In the genomic region with DNA sequence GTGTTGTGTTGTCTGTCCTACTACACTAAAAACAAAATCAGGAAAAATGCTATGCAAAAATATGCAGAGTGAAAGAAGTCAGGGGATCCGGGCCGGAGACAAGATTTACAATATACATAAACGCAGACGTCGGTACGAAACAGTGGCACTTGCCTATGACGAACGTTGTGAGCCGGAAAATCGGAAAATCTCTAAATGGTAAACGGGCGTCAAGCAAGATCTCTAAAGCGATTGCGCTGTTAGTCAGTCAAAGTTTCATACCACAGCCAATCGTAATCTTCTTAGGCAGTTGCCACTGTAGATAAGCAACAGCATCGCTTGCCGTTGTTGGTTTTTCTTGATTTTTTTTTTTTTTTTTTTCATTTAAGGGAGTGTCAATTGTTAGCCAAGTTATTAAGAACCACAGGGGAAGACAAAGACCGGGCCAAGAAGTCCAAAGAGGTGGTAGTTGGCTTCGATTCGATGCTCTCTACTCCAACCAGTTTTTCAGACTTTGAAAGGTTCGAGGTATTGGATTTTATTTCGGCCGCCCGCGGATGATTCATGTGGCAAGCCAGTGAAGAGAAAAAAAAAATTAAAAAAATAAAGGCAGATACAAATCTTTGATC, we compare ENCODE assay signal across 1 fruit fly cellular context.
TF ChIP-seq lines count a peak whose summit lies in the region.

No protein-coding gene starts in this region.

TF ChIP-seq in whole organism, embryonic, 481 proteins besides CTCF, POLR2A, EP300 and RAD21 (continued from another document and continues in another):
- no peak for TF ChIP-seq CG7745 (tag; optimal IDR thresholded peaks at IDR 0.05; lab: Kevin White, UChicago)
- peak; percentile 74 for TF ChIP-seq chn (GFP tag; optimal IDR thresholded peaks at IDR 0.05; lab: Kevin White, UChicago)
- TF ChIP-seq CG13624 (GFP tag; optimal IDR thresholded peaks at IDR 0.05; lab: Kevin White, UChicago) = peak; percentile 95
- TF ChIP-seq dimm (GFP tag; IDR thresholded peaks at IDR 0.05; lab: Robert Waterston, UW) = peak; percentile 73
- no peak for TF ChIP-seq YL-1 (GFP tag; optimal IDR thresholded peaks at IDR 0.05; lab: Kevin White, UChicago)
- TF ChIP-seq E2f1 (GFP tag; IDR thresholded peaks at IDR 0.05; lab: Robert Waterston, UW) = peak; percentile 92
- peak; percentile 42 for TF ChIP-seq CG3065 (GFP tag; optimal IDR thresholded peaks at IDR 0.05; lab: Kevin White, UChicago)
- TF ChIP-seq CG11398 (GFP tag; optimal IDR thresholded peaks at IDR 0.05; lab: Kevin White, UChicago) = peak; percentile 62
- peak; percentile 88 for TF ChIP-seq CG8765 (GFP tag; IDR thresholded peaks at IDR 0.05; lab: Robert Waterston, UW)
- TF ChIP-seq CG32532 (GFP tag; IDR thresholded peaks at IDR 0.05; lab: Robert Waterston, UW) = peak; percentile 95
- peak; percentile 91 for TF ChIP-seq CG9932 (GFP tag; IDR thresholded peaks at IDR 0.05; lab: Robert Waterston, UW)
- TF ChIP-seq zf30C (GFP tag; optimal IDR thresholded peaks at IDR 0.05; lab: Kevin White, UChicago) = no peak
- TF ChIP-seq hb (GFP tag; IDR thresholded peaks at IDR 0.05; lab: Robert Waterston, UW; ENCODE audit: partially characterized antibody) = no peak
- TF ChIP-seq luna (GFP tag; optimal IDR thresholded peaks at IDR 0.05; lab: Kevin White, UChicago) = no peak
- peak; percentile 77 for TF ChIP-seq CG10979 (tag; optimal IDR thresholded peaks at IDR 0.05; lab: Kevin White, UChicago)
- no peak for TF ChIP-seq CG42726 (GFP tag; IDR thresholded peaks at IDR 0.05; lab: Robert Waterston, UW; ENCODE audit: partially characterized antibody)
- peak; percentile 85 for TF ChIP-seq jumu (GFP tag; optimal IDR thresholded peaks at IDR 0.05; lab: Kevin White, UChicago)
- TF ChIP-seq Atf-2 (GFP tag; optimal IDR thresholded peaks at IDR 0.05; lab: Kevin White, UChicago) = peak; percentile 77
- peak; percentile 90 for TF ChIP-seq Rx (GFP tag; IDR thresholded peaks at IDR 0.05; lab: Robert Waterston, UW)
- no peak for TF ChIP-seq NC2α (GFP tag; optimal IDR thresholded peaks at IDR 0.05; lab: Kevin White, UChicago)
- peak; percentile 51 for TF ChIP-seq CG10543 (GFP tag; optimal IDR thresholded peaks at IDR 0.05; lab: Kevin White, UChicago)
- TF ChIP-seq Dref (GFP tag; IDR thresholded peaks at IDR 0.05; lab: Robert Waterston, UW) = no peak
- no peak for TF ChIP-seq Bgb (GFP tag; IDR thresholded peaks at IDR 0.05; lab: Robert Waterston, UW; ENCODE audit: partially characterized antibody)
- TF ChIP-seq CG2129 (GFP tag; IDR thresholded peaks at IDR 0.05; lab: Robert Waterston, UW; ENCODE audit: partially characterized antibody) = no peak
- peak; percentile 44 for TF ChIP-seq org-1 (GFP tag; optimal IDR thresholded peaks at IDR 0.05; lab: Kevin White, UChicago)
- TF ChIP-seq Aef1 (GFP tag; IDR thresholded peaks at IDR 0.05; lab: Robert Waterston, UW) = peak; percentile 88
- peak; percentile 83 for TF ChIP-seq CG14014 (GFP tag; IDR thresholded peaks at IDR 0.05; lab: Robert Waterston, UW)
- TF ChIP-seq CG30020 (tag; optimal IDR thresholded peaks at IDR 0.05; lab: Kevin White, UChicago) = no peak
- TF ChIP-seq CG13296 (GFP tag; optimal IDR thresholded peaks at IDR 0.05; lab: Kevin White, UChicago) = peak; percentile 72
- peak; percentile 73 for TF ChIP-seq Sox102F (GFP tag; optimal IDR thresholded peaks at IDR 0.05; lab: Kevin White, UChicago)
- TF ChIP-seq Deaf1 (tag; optimal IDR thresholded peaks at IDR 0.05; lab: Kevin White, UChicago) = no peak
- peak; percentile 71 for TF ChIP-seq Dad (GFP tag; optimal IDR thresholded peaks at IDR 0.05; lab: Kevin White, UChicago)
- TF ChIP-seq cas (GFP tag; IDR thresholded peaks at IDR 0.05; lab: Robert Waterston, UW) = peak; percentile 80
- peak; percentile 76 for TF ChIP-seq bcd (GFP tag; optimal IDR thresholded peaks at IDR 0.05; lab: Kevin White, UChicago)
- TF ChIP-seq Rfx (GFP tag; IDR thresholded peaks at IDR 0.05; lab: Robert Waterston, UW) = peak; percentile 96
- peak; percentile 76 for TF ChIP-seq lab (GFP tag; optimal IDR thresholded peaks at IDR 0.05; lab: Kevin White, UChicago)
- TF ChIP-seq HmgZ (tag; optimal IDR thresholded peaks at IDR 0.05; lab: Kevin White, UChicago) = no peak
- peak; percentile 37 for TF ChIP-seq Atf3 (GFP tag; optimal IDR thresholded peaks at IDR 0.05; lab: Kevin White, UChicago)
- TF ChIP-seq gce (GFP tag; IDR thresholded peaks at IDR 0.05; lab: Robert Waterston, UW) = peak; percentile 91
- no peak for TF ChIP-seq yki (optimal IDR thresholded peaks at IDR 0.05; lab: Kevin White, UChicago)
- peak; percentile 49; the same call in 1 of the 2 replicates for TF ChIP-seq E2f2 (GFP tag; IDR thresholded peaks at IDR 0.05; lab: Robert Waterston, UW)
- no peak for TF ChIP-seq nerfin-1 (tag; optimal IDR thresholded peaks at IDR 0.05; lab: Kevin White, UChicago)
- TF ChIP-seq dati (GFP tag; IDR thresholded peaks at IDR 0.05; lab: Robert Waterston, UW) = peak; percentile 87
- TF ChIP-seq Adf1 (GFP tag; IDR thresholded peaks at IDR 0.05; lab: Robert Waterston, UW) = no peak
- TF ChIP-seq CG5953 (GFP tag; IDR thresholded peaks at IDR 0.05; lab: Robert Waterston, UW) = peak; percentile 50; the same call in 1 of the 2 replicates
- TF ChIP-seq Jarid2 (GFP tag; optimal IDR thresholded peaks at IDR 0.05; lab: Kevin White, UChicago) = no peak
- peak; percentile 81 to 85 for TF ChIP-seq dpn (GFP tag; optimal IDR thresholded peaks at IDR 0.05; lab: Kevin White, UChicago)
- TF ChIP-seq H15 (GFP tag; IDR thresholded peaks at IDR 0.05; lab: Robert Waterston, UW) = peak; percentile 95
- TF ChIP-seq NfI (GFP tag; optimal IDR thresholded peaks at IDR 0.05; lab: Kevin White, UChicago) = peak; percentile 69
- peak; percentile 45 for TF ChIP-seq CG5180 (GFP tag; optimal IDR thresholded peaks at IDR 0.05; lab: Kevin White, UChicago)
- no peak for TF ChIP-seq gcm (GFP tag; optimal IDR thresholded peaks at IDR 0.05; lab: Kevin White, UChicago)
- TF ChIP-seq CG7928 (GFP tag; optimal IDR thresholded peaks at IDR 0.05; lab: Kevin White, UChicago) = peak; percentile 36
- TF ChIP-seq esg (GFP tag; conservative IDR thresholded peaks at IDR 0.05; lab: Robert Waterston, UW) = peak; percentile 84
- peak; percentile 74 for TF ChIP-seq tap (tag; optimal IDR thresholded peaks at IDR 0.05; lab: Kevin White, UChicago)
- peak; percentile 86 for TF ChIP-seq Taf1 (GFP tag; IDR thresholded peaks at IDR 0.05; lab: Robert Waterston, UW)
- TF ChIP-seq bigmax (GFP tag; optimal IDR thresholded peaks at IDR 0.05; lab: Kevin White, UChicago) = no peak
- TF ChIP-seq Pdp1 (GFP tag; optimal IDR thresholded peaks at IDR 0.05; lab: Kevin White, UChicago) = peak; percentile 82 to 94
- peak; percentile 64 for TF ChIP-seq NK7.1 (GFP tag; optimal IDR thresholded peaks at IDR 0.05; lab: Kevin White, UChicago)
- TF ChIP-seq cad (GFP tag; optimal IDR thresholded peaks at IDR 0.05; lab: Kevin White, UChicago) = no peak
- TF ChIP-seq chinmo (GFP tag; IDR thresholded peaks at IDR 0.05; lab: Robert Waterston, UW; ENCODE audit: partially characterized antibody) = 0 out of 4 replicates have a peak, but pooled peaks have one; percentile 14
- no peak for TF ChIP-seq mld (GFP tag; IDR thresholded peaks at IDR 0.05; lab: Robert Waterston, UW; ENCODE audit: partially characterized antibody)
- TF ChIP-seq Hr3 (GFP tag; optimal IDR thresholded peaks at IDR 0.05; lab: Kevin White, UChicago) = peak; percentile 43
- peak; percentile 80 for TF ChIP-seq Chrac-16 (GFP tag; optimal IDR thresholded peaks at IDR 0.05; lab: Kevin White, UChicago)
- TF ChIP-seq onecut (GFP tag; IDR thresholded peaks at IDR 0.05; lab: Robert Waterston, UW) = peak; percentile 81
- TF ChIP-seq da (GFP tag; optimal IDR thresholded peaks at IDR 0.05; lab: Kevin White, UChicago) = no peak
- peak; percentile 62 to 63 for TF ChIP-seq Hr51 (GFP tag; optimal IDR thresholded peaks at IDR 0.05; lab: Kevin White, UChicago)
- no peak for TF ChIP-seq br (optimal IDR thresholded peaks at IDR 0.05; lab: Kevin White, UChicago)
- TF ChIP-seq sna (GFP tag; IDR thresholded peaks at IDR 0.05; lab: Robert Waterston, UW; ENCODE audit: partially characterized antibody) = no peak
- peak; percentile 34 for TF ChIP-seq en (GFP tag; optimal IDR thresholded peaks at IDR 0.05; lab: Kevin White, UChicago)
- peak; percentile 73 for TF ChIP-seq CG10654 (GFP tag; optimal IDR thresholded peaks at IDR 0.05; lab: Kevin White, UChicago)
- 0 out of 2 replicates have a peak, but pooled peaks have one; percentile 24 for TF ChIP-seq crol (GFP tag; IDR thresholded peaks at IDR 0.05; lab: Robert Waterston, UW)
- peak; percentile 97 for TF ChIP-seq Ptx1 (GFP tag; IDR thresholded peaks at IDR 0.05; lab: Robert Waterston, UW)
- TF ChIP-seq CG2889 (GFP tag; IDR thresholded peaks at IDR 0.05; lab: Robert Waterston, UW) = peak; percentile 86
- TF ChIP-seq hth (optimal IDR thresholded peaks at IDR 0.05; lab: Kevin White, UChicago) = no peak
- peak; percentile 35 for TF ChIP-seq CG15514 (GFP tag; optimal IDR thresholded peaks at IDR 0.05; lab: Kevin White, UChicago)
- peak; percentile 75 for TF ChIP-seq sqz (GFP tag; optimal IDR thresholded peaks at IDR 0.05; lab: Kevin White, UChicago)
- TF ChIP-seq schlank (tag; optimal IDR thresholded peaks at IDR 0.05; lab: Kevin White, UChicago) = no peak
- TF ChIP-seq insv (GFP tag; optimal IDR thresholded peaks at IDR 0.05; lab: Kevin White, UChicago) = no peak
- no peak for TF ChIP-seq HLH4C (GFP tag; IDR thresholded peaks at IDR 0.05; lab: Robert Waterston, UW; ENCODE audit: partially characterized antibody)
- TF ChIP-seq CG9215 (GFP tag; IDR thresholded peaks at IDR 0.05; lab: Robert Waterston, UW) = peak; percentile 87
- TF ChIP-seq kah (GFP tag; optimal IDR thresholded peaks at IDR 0.05; lab: Kevin White, UChicago) = no peak
- peak; percentile 92 for TF ChIP-seq CG4730 (GFP tag; IDR thresholded peaks at IDR 0.05; lab: Robert Waterston, UW)
- peak; percentile 97 for TF ChIP-seq sens (GFP tag; lab: Kevin White, UChicago)
- peak; percentile 9 for TF ChIP-seq CG3838 (GFP tag; optimal IDR thresholded peaks at IDR 0.05; lab: Kevin White, UChicago)
- peak; percentile 90 for TF ChIP-seq sob (GFP tag; IDR thresholded peaks at IDR 0.05; lab: Robert Waterston, UW)
- peak; percentile 92 for TF ChIP-seq danr (GFP tag; IDR thresholded peaks at IDR 0.05; lab: Robert Waterston, UW)
- peak; percentile 36 for TF ChIP-seq Ravus (GFP tag; IDR thresholded peaks at IDR 0.05; lab: Robert Waterston, UW)
- peak; percentile 92 for TF ChIP-seq sisA (GFP tag; IDR thresholded peaks at IDR 0.05; lab: Robert Waterston, UW)
- peak; percentile 77 for TF ChIP-seq gem (tag; optimal IDR thresholded peaks at IDR 0.05; lab: Kevin White, UChicago)
- no peak for TF ChIP-seq MESR4 (GFP tag; optimal IDR thresholded peaks at IDR 0.05; lab: Kevin White, UChicago)
- peak; percentile 77 for TF ChIP-seq mirr (GFP tag; optimal IDR thresholded peaks at IDR 0.05; lab: Kevin White, UChicago)
- TF ChIP-seq Oaz (GFP tag; IDR thresholded peaks at IDR 0.05; lab: Robert Waterston, UW) = no peak; the same call in 1 of the 2 replicates
- no peak for TF ChIP-seq ash1 (GFP tag; optimal IDR thresholded peaks at IDR 0.05; lab: Kevin White, UChicago)
- TF ChIP-seq ac (GFP tag; optimal IDR thresholded peaks at IDR 0.05; lab: Kevin White, UChicago) = peak; percentile 62
- peak; percentile 90 for TF ChIP-seq CG10366 (GFP tag; IDR thresholded peaks at IDR 0.05; lab: Robert Waterston, UW)
- TF ChIP-seq bowl (GFP tag; IDR thresholded peaks at IDR 0.05; lab: Robert Waterston, UW) = peak; percentile 78
- TF ChIP-seq lmd (GFP tag; IDR thresholded peaks at IDR 0.05; lab: Robert Waterston, UW) = peak; percentile 95
- no peak for TF ChIP-seq CG12071 (GFP tag; optimal IDR thresholded peaks at IDR 0.05; lab: Kevin White, UChicago)
- TF ChIP-seq lbe (GFP tag; optimal IDR thresholded peaks at IDR 0.05; lab: Kevin White, UChicago) = peak; percentile 74
- TF ChIP-seq CG6272 (GFP tag; IDR thresholded peaks at IDR 0.05; lab: Robert Waterston, UW) = peak; percentile 91
- peak; percentile 69; the same call in 1 of the 3 replicates for TF ChIP-seq C15 (GFP tag; IDR thresholded peaks at IDR 0.05; lab: Robert Waterston, UW)
- peak; percentile 66 for TF ChIP-seq CG18599 (GFP tag; optimal IDR thresholded peaks at IDR 0.05; lab: Kevin White, UChicago)
- peak; percentile 64; the same call in 1 of the 2 replicates for TF ChIP-seq MBD-R2 (GFP tag; IDR thresholded peaks at IDR 0.05; lab: Robert Waterston, UW)
- peak; percentile 74 for TF ChIP-seq pb (GFP tag; optimal IDR thresholded peaks at IDR 0.05; lab: Kevin White, UChicago)
- TF ChIP-seq CG11723 (GFP tag; optimal IDR thresholded peaks at IDR 0.05; lab: Kevin White, UChicago) = peak; percentile 48
- no peak for TF ChIP-seq Trl (optimal IDR thresholded peaks at IDR 0.05; lab: Kevin White, UChicago)
- peak; percentile 93 for TF ChIP-seq Trl (GFP tag; optimal IDR thresholded peaks at IDR 0.05; lab: Kevin White, UChicago)
- TF ChIP-seq CG12391 (tag; optimal IDR thresholded peaks at IDR 0.05; lab: Kevin White, UChicago) = peak; percentile 61
- TF ChIP-seq CG11247 (GFP tag; IDR thresholded peaks at IDR 0.05; lab: Robert Waterston, UW) = peak; percentile 92
- peak; percentile 80 for TF ChIP-seq ap (GFP tag; IDR thresholded peaks at IDR 0.05; lab: Robert Waterston, UW)
- peak; percentile 69 for TF ChIP-seq CG12744 (GFP tag; optimal IDR thresholded peaks at IDR 0.05; lab: Kevin White, UChicago)
- TF ChIP-seq CG6791 (GFP tag; IDR thresholded peaks at IDR 0.05; lab: Robert Waterston, UW; ENCODE audit: partially characterized antibody) = no peak
- peak; percentile 95 for TF ChIP-seq ara (GFP tag; IDR thresholded peaks at IDR 0.05; lab: Robert Waterston, UW)
- TF ChIP-seq CG9727 (GFP tag; optimal IDR thresholded peaks at IDR 0.05; lab: Kevin White, UChicago) = peak; percentile 82
- no peak for TF ChIP-seq fru (optimal IDR thresholded peaks at IDR 0.05; lab: Kevin White, UChicago)
- TF ChIP-seq CG2199 (GFP tag; IDR thresholded peaks at IDR 0.05; lab: Robert Waterston, UW) = peak; percentile 98
- peak; percentile 96 for TF ChIP-seq CG11456 (GFP tag; IDR thresholded peaks at IDR 0.05; lab: Robert Waterston, UW)
- TF ChIP-seq tna (GFP tag; IDR thresholded peaks at IDR 0.05; lab: Robert Waterston, UW; ENCODE audit: partially characterized antibody) = no peak
- peak; percentile 41 for TF ChIP-seq CG12659 (GFP tag; optimal IDR thresholded peaks at IDR 0.05; lab: Kevin White, UChicago)
- TF ChIP-seq CG17912 (GFP tag; optimal IDR thresholded peaks at IDR 0.05; lab: Kevin White, UChicago) = no peak
- TF ChIP-seq Doc2 (GFP tag; IDR thresholded peaks at IDR 0.05; lab: Robert Waterston, UW) = no peak; the same call in 1 of the 2 replicates
- no peak for TF ChIP-seq Max (GFP tag; optimal IDR thresholded peaks at IDR 0.05; lab: Kevin White, UChicago)
- TF ChIP-seq CG1024 (GFP tag; IDR thresholded peaks at IDR 0.05; lab: Robert Waterston, UW) = peak; percentile 75
- TF ChIP-seq CG6854 (GFP tag; optimal IDR thresholded peaks at IDR 0.05; lab: Kevin White, UChicago) = no peak
- peak; percentile 61 for TF ChIP-seq her (GFP tag; optimal IDR thresholded peaks at IDR 0.05; lab: Kevin White, UChicago)
